Worm (Caenorhabditis elegans) whole organism, L1 larva: ENCODE results near the gene fbxa-4.

Experiments
- C04F5.9 ChIP-seq: sonication (generic microtip); optimal IDR thresholded peaks from 2 replicates; lab custom pipeline; 2016; ENCODE audit warnings: missing genetic modification characterization, missing compliant biosample characterization
- F16B12.6 ChIP-seq: fragments of 150-350 bp; optimal IDR thresholded peaks from 2 replicates; lab custom pipeline; 2014; ENCODE audit warnings: missing biosample characterization, missing genetic modification characterization
- blmp-1 ChIP-seq: fragments of 150-350 bp; optimal IDR thresholded peaks from 2 replicates; lab custom pipeline; 2014; ENCODE audit warnings: missing biosample characterization, missing genetic modification characterization
- ceh-88 ChIP-seq: fragments of 200-800 bp; sonication (Bioruptor generic); IDR thresholded peaks from 2 replicates; pipeline ENCODE4 v1.3.6; 2022; ENCODE audit warnings: missing genetic modification characterization, missing compliant biosample characterization
- ceh-90 ChIP-seq: sonication (generic microtip); optimal IDR thresholded peaks from 2 replicates; lab custom pipeline; 2016; ENCODE audit warnings: missing genetic modification characterization, missing compliant biosample characterization
- ces-1 ChIP-seq: fragments of 150-350 bp; optimal IDR thresholded peaks from 2 replicates; lab custom pipeline; 2014; ENCODE audit warnings: missing biosample characterization, missing genetic modification reagents, missing genetic modification characterization
- elt-2 ChIP-seq: sonication (generic microtip); optimal IDR thresholded peaks from 2 replicates; lab custom pipeline; 2016; ENCODE audit warnings: missing genetic modification characterization, mild to moderate bottlenecking, inconsistent platforms, missing compliant biosample characterization, missing genetic modification reagents
- hlh-4 ChIP-seq: sonication (generic microtip); optimal IDR thresholded peaks from 2 replicates; lab custom pipeline; 2016; ENCODE audit warnings: mild to moderate bottlenecking, missing genetic modification characterization, missing compliant biosample characterization
- nhr-237 ChIP-seq: fragments of 150-350 bp; optimal IDR thresholded peaks from 2 replicates; lab custom pipeline; 2014; ENCODE audit warnings: missing biosample characterization, missing genetic modification characterization
- pag-3 ChIP-seq: sonication (generic microtip); optimal IDR thresholded peaks from 2 replicates; lab custom pipeline; 2017; ENCODE audit warnings: missing genetic modification characterization, mild to moderate bottlenecking, missing compliant biosample characterization, antibody characterized with exemption, borderline replicate concordance; ENCODE audit not compliant: insufficient read depth
- pax-3 ChIP-seq: fragments of 200-800 bp; sonication (Bioruptor generic); optimal IDR thresholded peaks from 2 replicates; lab custom pipeline; 2018; ENCODE audit warnings: mild to moderate bottlenecking, missing genetic modification characterization, moderate library complexity, missing compliant biosample characterization
- sox-4 ChIP-seq: sonication (generic microtip); optimal IDR thresholded peaks from 2 replicates; lab custom pipeline; 2016; ENCODE audit warnings: missing genetic modification characterization, missing compliant biosample characterization
- xbp-1 ChIP-seq: sonication (generic microtip); optimal IDR thresholded peaks from 2 replicates; lab custom pipeline; 2016; ENCODE audit warnings: missing genetic modification characterization, missing compliant biosample characterization
- zag-1 ChIP-seq: fragments of 150-350 bp; optimal IDR thresholded peaks from 2 replicates; lab custom pipeline; 2014; ENCODE audit warnings: missing biosample characterization, missing genetic modification characterization

DNA sequence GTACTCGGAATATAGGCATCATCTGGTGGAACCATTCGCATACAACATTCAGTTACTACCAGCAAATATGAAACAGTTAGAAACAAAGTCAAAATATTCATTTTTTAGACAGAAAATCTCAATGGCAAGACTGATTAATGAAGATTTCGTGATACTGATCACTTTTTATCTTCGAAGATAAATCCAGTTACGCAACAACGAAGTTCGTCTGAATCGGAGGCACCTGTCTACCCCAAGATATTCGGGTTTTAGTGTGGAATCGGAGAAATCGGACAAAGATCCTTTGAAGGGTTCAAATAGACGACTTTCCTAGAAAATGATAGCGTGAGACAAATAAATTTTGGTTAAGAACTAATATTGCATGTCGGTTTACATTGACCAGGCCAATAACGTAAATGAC lies 19.5 kb downstream of the fbxa-4 start, which contains the start of gene F16G10.13:
- no peak for TF ChIP-seq C04F5.9
- no peak for TF ChIP-seq zag-1 (tag; lab: Kevin White, UChicago)
- no peak for TF ChIP-seq ces-1 (GFP tag; lab: Kevin White, UChicago)
- TF ChIP-seq elt-2, result no peak
- TF ChIP-seq ceh-88 (GFP tag; lab: Robert Waterston, UW), result no peak
- TF ChIP-seq hlh-4 (tag; lab: Kevin White, UChicago), result no peak
- no peak for TF ChIP-seq pax-3 (tag; lab: Kevin White, UChicago)
- no peak for TF ChIP-seq pag-3 (tag; lab: Kevin White, UChicago)
- TF ChIP-seq blmp-1, result no peak
- no peak for TF ChIP-seq nhr-237 (tag; lab: Kevin White, UChicago)
- TF ChIP-seq sox-4 (tag; lab: Kevin White, UChicago), result no peak
- no peak for TF ChIP-seq F16B12.6 (tag; lab: Kevin White, UChicago)
- TF ChIP-seq ceh-90 (tag; lab: Kevin White, UChicago), result no peak
- TF ChIP-seq xbp-1 (tag; lab: Kevin White, UChicago), result no peak
